Worm (Caenorhabditis elegans): ENCODE results near the gene pitr-3.

DNA sequence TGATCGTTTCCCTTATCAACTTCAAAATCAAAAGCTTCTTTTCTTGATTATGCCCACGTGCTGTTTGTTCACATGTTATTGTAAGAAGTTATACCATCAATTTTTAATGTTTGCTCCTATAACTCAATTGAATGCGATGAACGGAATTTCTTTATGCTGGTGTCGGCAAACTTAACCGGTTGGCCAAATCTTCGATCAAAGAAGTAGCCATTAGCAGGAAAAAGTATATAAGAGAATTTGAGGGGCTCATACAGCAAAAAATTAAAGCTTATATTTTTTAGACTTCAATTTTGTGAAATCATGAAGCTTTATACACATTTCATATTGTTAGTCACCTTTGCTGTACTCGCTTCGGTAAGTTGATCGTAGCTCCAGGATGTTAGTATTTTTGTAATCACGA lies 32.6 kb upstream of the pitr-3 start, which contains the start of gene pqn-16:
- no peak for TF ChIP-seq mdl-1 (tag; optimal IDR thresholded peaks at IDR 0.05)
- no peak for TF ChIP-seq ama-1 (optimal IDR thresholded peaks at IDR 0.05)
- no peak for TF ChIP-seq nhr-10 (tag; optimal IDR thresholded peaks at IDR 0.05)
- TF ChIP-seq ceh-82 (tag; optimal IDR thresholded peaks at IDR 0.05) = no peak
- no peak for TF ChIP-seq unc-39 (tag; optimal IDR thresholded peaks at IDR 0.05)
- TF ChIP-seq nhr-11 (tag; optimal IDR thresholded peaks at IDR 0.05) = no peak
- no peak for TF ChIP-seq nhr-237 (tag; optimal IDR thresholded peaks at IDR 0.05)
- TF ChIP-seq nhr-25 (tag; optimal IDR thresholded peaks at IDR 0.05) = no peak
- no peak for TF ChIP-seq unc-62 (GFP tag; optimal IDR thresholded peaks at IDR 0.05)
- TF ChIP-seq unc-55 (GFP tag; optimal IDR thresholded peaks at IDR 0.05) = no peak
- TF ChIP-seq lin-13 (GFP tag; optimal IDR thresholded peaks at IDR 0.05) = no peak
- TF ChIP-seq R02D3.7 (tag; optimal IDR thresholded peaks at IDR 0.05) = no peak

Measured in whole organism, L2 larva.